Worm (Caenorhabditis elegans) whole organism, late embryonic: Measurements from ENCODE around the gene ZK1290.13.

ENCODE experiments used
- hlh-15 ChIP-seq: sonication (generic microtip); optimal IDR thresholded peaks from 2 replicates; lab custom pipeline; 2016; ENCODE audit warnings: missing genetic modification characterization, missing compliant biosample characterization
- unc-55 ChIP-seq: sonication (generic microtip); optimal IDR thresholded peaks from 2 replicates; lab custom pipeline; 2017; ENCODE audit warnings: missing biosample characterization, missing genetic modification reagents, missing genetic modification characterization

ce11 chrII:7562616-7563015 lies 27.8 kb downstream of the ZK1290.13 start:
- TF ChIP-seq hlh-15 (no peak), unc-55 (GFP tag; lab: Kevin White, UChicago) (no peak)
